Worm (Caenorhabditis elegans): ENCODE data around the gene ZK938.12.

DNA sequence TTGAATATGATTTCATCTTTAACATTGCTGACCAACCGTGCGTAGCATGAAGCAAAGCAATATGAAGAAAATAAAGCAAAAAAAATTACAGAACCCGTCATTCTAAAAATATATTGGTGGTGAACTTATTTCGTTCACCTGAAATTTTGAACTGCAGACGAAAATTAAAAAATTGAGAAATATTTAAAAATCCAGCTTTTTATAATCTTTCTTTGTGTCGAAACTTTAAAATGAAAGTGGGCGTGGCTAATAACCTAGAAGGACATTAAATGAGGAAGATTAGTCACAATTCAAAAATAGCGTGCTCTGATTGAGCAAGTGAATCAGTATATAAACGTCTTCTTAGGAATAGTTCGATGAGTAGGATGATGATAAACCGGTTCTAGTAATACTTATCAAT, 18.4 kb downstream of the ZK938.12 start, which contains the start of gene old-2:
- TF ChIP-seq unc-62 (GFP tag; optimal IDR thresholded peaks at IDR 0.05) (no peak), ces-1 (GFP tag; optimal IDR thresholded peaks at IDR 0.05) (no peak), unc-86 (tag; optimal IDR thresholded peaks at IDR 0.05) (no peak), ama-1 (optimal IDR thresholded peaks at IDR 0.05) (no peak), nhr-12 (tag; optimal IDR thresholded peaks at IDR 0.05) (no peak), lin-13 (GFP tag; optimal IDR thresholded peaks at IDR 0.05) (no peak)

Data from whole organism, L1 larva.